Worm (Caenorhabditis elegans) whole organism, L1 larva: ENCODE results near the gene pqn-39.

Experiments
- Y116A8C.19 ChIP-seq: sonication (generic microtip); optimal IDR thresholded peaks from 2 replicates; lab custom pipeline; 2016; ENCODE audit warnings: missing compliant biosample characterization, missing genetic modification characterization, borderline replicate concordance
- alr-1 ChIP-seq: fragments of 200-800 bp; sonication (Bioruptor generic); optimal IDR thresholded peaks from 2 replicates; lab custom pipeline; 2018; ENCODE audit warnings: borderline replicate concordance, mild to moderate bottlenecking, missing genetic modification characterization, missing compliant biosample characterization
- aly-2 ChIP-seq: fragments of 150-350 bp; optimal IDR thresholded peaks from 2 replicates; lab custom pipeline; 2014; ENCODE audit warnings: missing biosample characterization, missing genetic modification characterization
- blmp-1 ChIP-seq: fragments of 150-350 bp; optimal IDR thresholded peaks from 2 replicates; lab custom pipeline; 2014; ENCODE audit warnings: missing biosample characterization, missing genetic modification characterization
- ceh-63 ChIP-seq: fragments of 200-800 bp; sonication (Bioruptor generic); optimal IDR thresholded peaks from 2 replicates; lab custom pipeline; 2018; ENCODE audit warnings: mild to moderate bottlenecking, missing genetic modification characterization, missing compliant biosample characterization
- ceh-8 ChIP-seq: fragments of 200-800 bp; sonication (Bioruptor generic); optimal IDR thresholded peaks from 2 replicates; lab custom pipeline; 2018; ENCODE audit warnings: mild to moderate bottlenecking, missing genetic modification characterization, moderate library complexity, missing compliant biosample characterization
- ceh-88 ChIP-seq: fragments of 200-800 bp; sonication (Bioruptor generic); IDR thresholded peaks from 2 replicates; pipeline ENCODE4 v1.3.6; 2022; ENCODE audit warnings: missing genetic modification characterization, missing compliant biosample characterization
- ceh-90 ChIP-seq: sonication (generic microtip); optimal IDR thresholded peaks from 2 replicates; lab custom pipeline; 2016; ENCODE audit warnings: missing genetic modification characterization, missing compliant biosample characterization
- dpl-1 ChIP-seq, 3 experiments: fragments of 150-350 bp in 2 of 3; sonication (generic microtip) in 1 of 3; optimal IDR thresholded peaks; 2 replicates each; lab custom pipeline; 2014 to 2017; ENCODE audit warnings: missing biosample characterization in 3 of 3, missing genetic modification characterization in 3 of 3, missing genetic modification reagents in 3 of 3
- efl-1 ChIP-seq, 4 experiments: fragments of 150-350 bp; optimal IDR thresholded peaks in 3 of 4; peaks in 1 of 4; 1 replicate in 1 of 4; 2 replicates in 3 of 4; lab custom pipeline; 2014; ENCODE audit warnings: missing biosample characterization in 2 of 4, missing genetic modification characterization in 2 of 4, missing genetic modification reagents in 2 of 4
- egl-27 ChIP-seq, 2 experiments: fragments of 150-350 bp in 1 of 2; sonication (generic microtip); optimal IDR thresholded peaks; 3 replicates each; lab custom pipeline; 2017 to 2018; ENCODE audit warnings: missing biosample characterization in 2 of 2, missing genetic modification characterization in 2 of 2, missing genetic modification reagents in 2 of 2
- elt-2 ChIP-seq: sonication (generic microtip); optimal IDR thresholded peaks from 2 replicates; lab custom pipeline; 2016; ENCODE audit warnings: missing genetic modification characterization, mild to moderate bottlenecking, inconsistent platforms, missing compliant biosample characterization, missing genetic modification reagents
- ets-5 ChIP-seq: fragments of 200-800 bp; sonication (Bioruptor generic); IDR thresholded peaks from 2 replicates; pipeline ENCODE4 v1.3.6; 2022; ENCODE audit warnings: missing genetic modification characterization, missing compliant biosample characterization
- grh-1 ChIP-seq: fragments of 200-800 bp; sonication (Bioruptor generic); IDR thresholded peaks from 2 replicates; pipeline ENCODE4 v1.3.6; 2022; ENCODE audit warnings: missing genetic modification reagents, missing genetic modification characterization, missing compliant biosample characterization
- hlh-17 ChIP-seq: fragments of 200-800 bp; sonication (Bioruptor generic); optimal IDR thresholded peaks from 2 replicates; lab custom pipeline; 2018; ENCODE audit warnings: missing genetic modification characterization, mild to moderate bottlenecking, missing compliant biosample characterization, moderate library complexity, borderline replicate concordance
- hlh-4 ChIP-seq: sonication (generic microtip); optimal IDR thresholded peaks from 2 replicates; lab custom pipeline; 2016; ENCODE audit warnings: mild to moderate bottlenecking, missing genetic modification characterization, missing compliant biosample characterization
- hpl-2 ChIP-seq: fragments of 150-350 bp; optimal IDR thresholded peaks from 2 replicates; lab custom pipeline; 2014; ENCODE audit warnings: missing biosample characterization, missing genetic modification reagents, missing genetic modification characterization
- isw-1 ChIP-seq: fragments of 200-800 bp; sonication (Bioruptor generic); IDR thresholded peaks from 2 replicates; pipeline ENCODE4 v1.3.6; 2022; ENCODE audit warnings: missing genetic modification characterization, missing compliant biosample characterization
- jun-1 ChIP-seq: fragments of 150-350 bp; optimal IDR thresholded peaks from 2 replicates; lab custom pipeline; 2014; ENCODE audit warnings: missing biosample characterization, missing genetic modification reagents, missing genetic modification characterization
- lin-13 ChIP-seq: fragments of 150-350 bp; optimal IDR thresholded peaks from 2 replicates; lab custom pipeline; 2014; ENCODE audit warnings: missing biosample characterization, missing genetic modification reagents, missing genetic modification characterization
- lir-3 ChIP-seq: sonication (generic microtip); optimal IDR thresholded peaks from 2 replicates; lab custom pipeline; 2016; ENCODE audit warnings: mild to moderate bottlenecking, missing genetic modification characterization, moderate library complexity, missing compliant biosample characterization; ENCODE audit not compliant: poor library complexity
- lsy-2 ChIP-seq, 2 experiments: fragments of 150-350 bp; optimal IDR thresholded peaks; 2 replicates each; lab custom pipeline; 2014; ENCODE audit warnings: missing biosample characterization in 2 of 2, missing genetic modification characterization in 2 of 2
- mab-9 ChIP-seq: fragments of 200-800 bp; sonication (Bioruptor generic); IDR thresholded peaks from 2 replicates; pipeline ENCODE4 v1.3.6; 2022; ENCODE audit warnings: missing genetic modification reagents, missing genetic modification characterization, missing compliant biosample characterization
- mdl-1 ChIP-seq, 2 experiments: fragments of 150-350 bp; optimal IDR thresholded peaks; 2 replicates each; lab custom pipeline; 2014 to 2017; ENCODE audit warnings: missing biosample characterization in 2 of 2, missing genetic modification characterization in 2 of 2, inconsistent platforms in 1 of 2
- mep-1 ChIP-seq: fragments of 150-350 bp; optimal IDR thresholded peaks from 2 replicates; lab custom pipeline; 2014; ENCODE audit warnings: missing biosample characterization, missing genetic modification characterization
- nhr-12 ChIP-seq: sonication (generic microtip); optimal IDR thresholded peaks from 2 replicates; lab custom pipeline; 2017; ENCODE audit warnings: missing biosample characterization, missing genetic modification characterization
- nhr-20 ChIP-seq: sonication (generic microtip); optimal IDR thresholded peaks from 2 replicates; lab custom pipeline; 2016; ENCODE audit warnings: mild to moderate bottlenecking, missing genetic modification characterization, missing compliant biosample characterization
- nhr-28 ChIP-seq: fragments of 150-350 bp; optimal IDR thresholded peaks from 2 replicates; lab custom pipeline; 2014; ENCODE audit warnings: missing biosample characterization, missing genetic modification characterization
- nhr-71 ChIP-seq: sonication (generic microtip); optimal IDR thresholded peaks from 2 replicates; lab custom pipeline; 2016; ENCODE audit warnings: mild to moderate bottlenecking, missing genetic modification characterization, moderate library complexity, missing compliant biosample characterization
- nhr-84 ChIP-seq: sonication (generic microtip); optimal IDR thresholded peaks from 2 replicates; lab custom pipeline; 2017; ENCODE audit warnings: missing biosample characterization, missing genetic modification characterization
- nhr-85 ChIP-seq: sonication (generic microtip); peaks from one replicate; lab custom pipeline; 2016; ENCODE audit warnings: missing genetic modification characterization, inconsistent platforms, missing compliant biosample characterization
- pag-3 ChIP-seq: sonication (generic microtip); optimal IDR thresholded peaks from 2 replicates; lab custom pipeline; 2017; ENCODE audit warnings: missing genetic modification characterization, mild to moderate bottlenecking, missing compliant biosample characterization, antibody characterized with exemption, borderline replicate concordance; ENCODE audit not compliant: insufficient read depth
- pax-3 ChIP-seq: fragments of 200-800 bp; sonication (Bioruptor generic); optimal IDR thresholded peaks from 2 replicates; lab custom pipeline; 2018; ENCODE audit warnings: mild to moderate bottlenecking, missing genetic modification characterization, moderate library complexity, missing compliant biosample characterization
- pqm-1 ChIP-seq: sonication (generic microtip); optimal IDR thresholded peaks from 3 replicates; lab custom pipeline; 2017; ENCODE audit warnings: missing biosample characterization, missing genetic modification characterization
- rnt-1 ChIP-seq: sonication (generic microtip); optimal IDR thresholded peaks from 2 replicates; lab custom pipeline; 2016; ENCODE audit warnings: mild to moderate bottlenecking, missing genetic modification characterization, moderate library complexity, missing compliant biosample characterization
- sup-37 ChIP-seq: fragments of 200-800 bp; sonication (Bioruptor generic); optimal IDR thresholded peaks from 2 replicates; lab custom pipeline; 2018; ENCODE audit warnings: mild to moderate bottlenecking, missing genetic modification characterization, missing compliant biosample characterization
- tbx-2 ChIP-seq: sonication (generic microtip); optimal IDR thresholded peaks from 2 replicates; lab custom pipeline; 2016; ENCODE audit warnings: missing genetic modification characterization, missing compliant biosample characterization
- unc-130 ChIP-seq: fragments of 150-350 bp; optimal IDR thresholded peaks from 2 replicates; lab custom pipeline; 2017; ENCODE audit warnings: missing biosample characterization, missing genetic modification characterization, inconsistent platforms
- zip-4 ChIP-seq: fragments of 200-800 bp; sonication (Bioruptor generic); optimal IDR thresholded peaks from 2 replicates; lab custom pipeline; 2018; ENCODE audit warnings: mild to moderate bottlenecking, missing genetic modification characterization, moderate library complexity, missing compliant biosample characterization
- ztf-11 ChIP-seq, 2 experiments: sonication (generic microtip); optimal IDR thresholded peaks; 2 replicates each; lab custom pipeline; 2016 to 2017; ENCODE audit warnings: missing genetic modification characterization in 2 of 2, missing biosample characterization in 1 of 2, missing compliant biosample characterization in 1 of 2

pqn-39 gene

DNA sequence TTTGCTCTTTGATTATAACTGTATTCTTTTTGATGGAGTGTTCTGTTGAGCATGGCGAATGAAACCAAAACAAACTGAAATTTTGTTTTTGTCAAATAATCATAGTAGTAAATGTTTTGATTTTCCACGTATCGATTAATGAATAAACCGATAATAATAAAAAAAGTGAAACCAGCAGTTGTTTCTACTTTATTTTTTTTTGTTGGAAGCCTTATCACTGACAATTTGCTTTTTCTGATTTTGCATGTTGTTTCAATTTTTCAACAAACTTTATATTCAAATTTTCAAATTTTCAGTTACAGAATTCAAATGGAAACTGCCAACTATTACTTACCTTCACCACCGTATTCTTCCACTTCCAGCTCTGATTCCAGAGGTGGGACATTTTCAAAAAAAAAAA is 33.9 kb downstream of the pqn-39 start, which contains the start of gene elt-3:
TSS of gene elt-3 (plus strand) at position 301 of the 400 bp plus-strand sequence.
- TF ChIP-seq mep-1 (tag; lab: Kevin White, UChicago) = no peak
- TF ChIP-seq pag-3 (tag; lab: Kevin White, UChicago) = no peak
- TF ChIP-seq zip-4 = no peak
- TF ChIP-seq ceh-90 (tag; lab: Kevin White, UChicago) = no peak
- no peak for TF ChIP-seq lin-13
- TF ChIP-seq dpl-1 (GFP tag; optimal IDR thresholded peaks at IDR 0.05; lab: Kevin White, UChicago) = no peak
- no peak for TF ChIP-seq efl-1 (optimal IDR thresholded peaks at IDR 0.05; lab: Kevin White, UChicago)
- no peak for TF ChIP-seq efl-1 (GFP tag; optimal IDR thresholded peaks at IDR 0.05 in 1 of 2; lab: Kevin White, UChicago)
- TF ChIP-seq hlh-17 (GFP tag; lab: Kevin White, UChicago) = no peak
- no peak for TF ChIP-seq blmp-1
- no peak for TF ChIP-seq pax-3 (tag; lab: Kevin White, UChicago)
- no peak for TF ChIP-seq lsy-2 (tag; optimal IDR thresholded peaks at IDR 0.05; lab: Kevin White, UChicago)
- no peak for TF ChIP-seq ceh-8 (GFP tag; lab: Kevin White, UChicago)
- no peak for TF ChIP-seq nhr-20
- TF ChIP-seq jun-1 (tag; lab: Kevin White, UChicago) = no peak
- no peak for TF ChIP-seq ceh-63 (GFP tag; lab: Kevin White, UChicago)
- TF ChIP-seq lir-3 (tag; lab: Kevin White, UChicago) = no peak
- no peak for TF ChIP-seq ceh-88 (GFP tag; lab: Robert Waterston, UW)
- TF ChIP-seq aly-2 (tag; lab: Kevin White, UChicago) = no peak
- no peak for TF ChIP-seq isw-1
- no peak for TF ChIP-seq ztf-11 (tag; optimal IDR thresholded peaks at IDR 0.05; lab: Kevin White, UChicago)

DNA sequence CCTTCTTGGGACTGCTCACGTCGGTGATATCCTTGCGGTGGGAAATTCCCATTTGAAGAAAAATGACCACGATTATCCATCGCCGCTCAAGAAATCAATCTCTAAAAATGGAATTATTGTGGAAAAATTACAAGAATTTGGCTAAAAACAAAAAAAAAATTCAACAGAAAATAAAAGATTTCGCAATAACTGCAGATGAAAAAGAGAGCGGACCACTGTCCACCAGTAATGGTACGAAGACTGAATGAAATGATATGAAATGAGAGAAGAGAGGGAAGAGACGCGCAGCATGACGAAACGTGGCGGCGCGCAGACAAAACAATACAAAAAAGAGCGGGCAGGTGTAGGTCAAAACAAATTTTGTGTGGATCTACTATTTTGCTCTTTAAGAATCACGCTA is 38.9 kb downstream of the pqn-39 start, which contains the start of gene meg-1:
TSS of gene meg-1 (minus strand) at position 101 of the 400 bp plus-strand sequence.
- TF ChIP-seq nhr-85 (tag; lab: Kevin White, UChicago) (peak; percentile 30), elt-2 (tag; lab: Kevin White, UChicago) (no peak), ets-5 (GFP tag; lab: Robert Waterston, UW) (no peak)

DNA sequence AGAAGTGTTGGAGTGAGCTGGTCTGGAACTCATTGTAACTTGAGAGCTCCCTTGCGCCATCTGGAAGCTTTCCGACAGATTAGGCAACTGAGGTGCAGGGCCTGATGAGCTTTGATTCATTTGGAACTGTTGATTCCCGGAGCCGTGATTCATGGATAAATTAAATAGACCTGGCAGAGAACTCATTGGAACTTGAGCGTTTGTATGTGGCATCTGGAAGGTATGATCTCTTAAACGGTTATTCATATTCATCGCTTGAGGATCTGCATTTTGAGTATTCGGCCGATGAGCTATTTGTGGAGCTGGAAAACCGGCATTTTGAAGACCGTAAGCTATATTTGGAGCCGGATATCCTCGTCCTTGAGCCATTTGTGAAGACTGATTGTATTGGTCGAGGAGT is 39.9 kb downstream of the pqn-39 start:
- TF ChIP-seq nhr-85 (tag; lab: Kevin White, UChicago) (no peak), efl-1 (optimal IDR thresholded peaks at IDR 0.05; lab: Kevin White, UChicago) (no peak), efl-1 (GFP tag; optimal IDR thresholded peaks at IDR 0.05 in 1 of 2; lab: Kevin White, UChicago) (peak in 1 of 2 experiments; percentile 70)

DNA sequence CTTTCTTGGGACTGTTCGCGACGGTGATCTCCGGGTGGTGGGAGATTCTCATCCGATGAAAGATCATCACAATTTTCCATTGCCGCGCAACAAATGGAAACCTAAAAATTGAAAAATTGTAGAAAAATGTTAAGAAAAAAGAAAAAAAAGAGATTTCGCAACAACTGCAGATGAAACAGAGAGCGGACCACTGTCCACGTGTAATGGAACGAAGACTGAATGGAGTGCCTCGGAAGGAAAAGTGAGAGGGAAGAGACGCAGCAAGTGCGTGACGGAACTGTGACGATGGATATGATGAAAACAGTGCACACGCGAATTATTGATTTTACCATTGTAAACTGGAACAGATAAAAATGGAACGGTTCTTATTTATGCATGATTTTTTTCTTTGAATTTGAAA is 42.4 kb downstream of the pqn-39 start, which contains the start of gene meg-2:
TSS of gene meg-2 (minus strand) at position 101 of the 400 bp plus-strand sequence.
- no peak for TF ChIP-seq grh-1 (GFP tag; lab: Robert Waterston, UW)
- no peak for TF ChIP-seq hpl-2
- no peak for TF ChIP-seq efl-1 (optimal IDR thresholded peaks at IDR 0.05; lab: Kevin White, UChicago)
- TF ChIP-seq efl-1 (GFP tag; optimal IDR thresholded peaks at IDR 0.05 in 1 of 2; lab: Kevin White, UChicago) = peak in 1 of 2 experiments; percentile 28

DNA sequence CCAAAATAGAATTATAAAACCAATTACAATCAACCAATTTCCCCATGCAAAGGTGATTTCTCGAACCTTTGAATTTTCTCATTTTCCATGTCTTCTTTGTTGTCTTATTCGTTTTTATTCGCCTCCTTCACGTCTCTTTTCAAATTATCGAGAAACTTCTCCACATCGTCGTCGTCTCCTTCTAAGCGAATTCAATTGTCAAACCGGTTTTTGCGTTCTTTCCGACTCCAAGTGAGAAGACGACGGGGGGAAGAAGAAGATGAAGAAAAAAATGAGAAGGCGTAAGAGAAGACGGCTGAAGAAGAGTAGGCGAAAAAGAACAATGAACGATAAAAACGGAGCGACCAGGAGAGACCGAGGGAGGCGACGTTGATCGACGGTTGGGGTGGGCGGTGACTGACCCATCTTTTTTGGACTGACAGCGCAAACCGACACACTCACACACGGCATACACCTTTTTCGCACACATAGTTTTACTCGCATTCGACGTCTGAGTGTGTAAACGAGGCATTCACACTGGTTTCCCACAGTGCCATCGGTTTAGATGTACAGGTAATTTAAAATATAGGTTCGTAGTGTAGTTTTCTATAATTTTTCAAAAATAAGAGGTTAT is 48.0 kb downstream of the pqn-39 start:
- TF ChIP-seq nhr-28 = no peak
- peak; percentile 88 for TF ChIP-seq nhr-20
- peak; percentile 3 for TF ChIP-seq rnt-1 (tag; lab: Kevin White, UChicago)
- TF ChIP-seq pqm-1 (tag; lab: Kevin White, UChicago) = no peak
- no peak for TF ChIP-seq ceh-88 (GFP tag; lab: Robert Waterston, UW)
- no peak for TF ChIP-seq unc-130 (tag; lab: Kevin White, UChicago)
- no peak for TF ChIP-seq egl-27 (tag; optimal IDR thresholded peaks at IDR 0.05; lab: Kevin White, UChicago)
- no peak for TF ChIP-seq isw-1
- TF ChIP-seq nhr-84 (tag; lab: Kevin White, UChicago) = no peak
- TF ChIP-seq lin-13 = peak; percentile 56
- TF ChIP-seq tbx-2 = peak; percentile 69
- TF ChIP-seq nhr-71 (tag; lab: Kevin White, UChicago) = peak; percentile 80
- TF ChIP-seq Y116A8C.19 (tag; lab: Kevin White, UChicago) = no peak
- no peak for TF ChIP-seq alr-1 (tag; lab: Kevin White, UChicago)
- TF ChIP-seq mdl-1 (tag; optimal IDR thresholded peaks at IDR 0.05; lab: Kevin White, UChicago) = peak in 1 of 2 experiments; percentile 52
- peak; percentile 19 to 65 for TF ChIP-seq lsy-2 (tag; optimal IDR thresholded peaks at IDR 0.05; lab: Kevin White, UChicago)
- TF ChIP-seq nhr-12 = no peak
- TF ChIP-seq hlh-4 = no peak
- no peak for TF ChIP-seq mab-9
- TF ChIP-seq pax-3 (tag; lab: Kevin White, UChicago) = no peak
- peak; percentile 30 for TF ChIP-seq hpl-2
- no peak for TF ChIP-seq ceh-63 (GFP tag; lab: Kevin White, UChicago)
- no peak for TF ChIP-seq sup-37 (GFP tag; lab: Kevin White, UChicago)
